Worm (Caenorhabditis elegans) whole organism, L4 larva: ENCODE measurements around the gene Y37E11AL.12.

ENCODE experiments used
- F10B5.3 ChIP-seq: sonication (generic microtip); optimal IDR thresholded peaks from 2 replicates; lab custom pipeline; 2016; ENCODE audit warnings: mild to moderate bottlenecking, missing genetic modification characterization, missing compliant biosample characterization
- F37D6.2 ChIP-seq: sonication (generic microtip); optimal IDR thresholded peaks from 2 replicates; lab custom pipeline; 2016; ENCODE audit warnings: mild to moderate bottlenecking, missing genetic modification characterization, missing compliant biosample characterization
- F49E8.2 ChIP-seq: sonication (generic microtip); optimal IDR thresholded peaks from 2 replicates; lab custom pipeline; 2016; ENCODE audit warnings: missing compliant biosample characterization, mild to moderate bottlenecking, missing genetic modification characterization, borderline replicate concordance
- R02D3.7 ChIP-seq: fragments of 150-350 bp; sonication (generic microtip); optimal IDR thresholded peaks from 3 replicates; lab custom pipeline; 2014; ENCODE audit warnings: missing biosample characterization, missing genetic modification characterization
- T26A8.4 ChIP-seq: fragments of 200-800 bp; sonication (Bioruptor generic); IDR thresholded peaks from 2 replicates; pipeline ENCODE4 v1.3.6; 2022; ENCODE audit warnings: missing genetic modification characterization, missing compliant biosample characterization
- Y48G9A.11 ChIP-seq: fragments of 200-800 bp; sonication (Bioruptor generic); IDR thresholded peaks from 2 replicates; pipeline ENCODE4 v1.3.6; 2022; ENCODE audit warnings: missing genetic modification reagents, missing genetic modification characterization, missing compliant biosample characterization
- ZK546.5 ChIP-seq, 2 experiments: sonication (generic microtip); optimal IDR thresholded peaks; 2 replicates each; lab custom pipeline; 2017; ENCODE audit warnings: missing biosample characterization in 2 of 2, missing genetic modification characterization in 2 of 2
- aha-1 ChIP-seq: fragments of 150-350 bp; peaks from one replicate; lab custom pipeline; 2014; ENCODE audit warnings: missing biosample characterization, missing genetic modification characterization
- aly-2 ChIP-seq: sonication (generic microtip); optimal IDR thresholded peaks from 2 replicates; lab custom pipeline; 2018; ENCODE audit warnings: missing biosample characterization, missing genetic modification characterization
- ceh-20 ChIP-seq: fragments of 200-800 bp; sonication (Bioruptor generic); IDR thresholded peaks from 2 replicates; pipeline ENCODE4 v1.3.6; 2022; ENCODE audit warnings: missing genetic modification reagents, missing genetic modification characterization, missing compliant biosample characterization
- ceh-44 ChIP-seq: fragments of 200-800 bp; sonication (Bioruptor generic); IDR thresholded peaks from 2 replicates; pipeline ENCODE4 v1.3.6; 2022; ENCODE audit warnings: missing genetic modification reagents, missing genetic modification characterization, missing compliant biosample characterization
- ceh-62 ChIP-seq: sonication (generic microtip); optimal IDR thresholded peaks from 2 replicates; lab custom pipeline; 2017; ENCODE audit warnings: missing biosample characterization, missing genetic modification characterization
- cey-2 ChIP-seq: sonication (generic microtip); optimal IDR thresholded peaks from 3 replicates; lab custom pipeline; 2017; ENCODE audit warnings: missing genetic modification characterization, mild to moderate bottlenecking, missing compliant biosample characterization, antibody characterized with exemption, borderline replicate concordance; ENCODE audit not compliant: insufficient read depth
- daf-12 ChIP-seq: fragments of 150-350 bp; optimal IDR thresholded peaks from 2 replicates; lab custom pipeline; 2014; ENCODE audit warnings: missing biosample characterization, missing genetic modification reagents, missing genetic modification characterization
- daf-16 ChIP-seq, 3 experiments: sonication (generic microtip); optimal IDR thresholded peaks; 2 replicates each; lab custom pipeline; 2016 to 2017; ENCODE audit warnings: missing genetic modification characterization in 3 of 3, missing genetic modification reagents in 3 of 3, mild to moderate bottlenecking in 2 of 3, missing compliant biosample characterization in 2 of 3, missing biosample characterization in 1 of 3, moderate library complexity in 1 of 3
- dmd-6 ChIP-seq: fragments of 200-800 bp; sonication (Bioruptor generic); IDR thresholded peaks from 2 replicates; pipeline ENCODE4 v1.3.6; 2022; ENCODE audit warnings: missing genetic modification reagents, missing genetic modification characterization, missing compliant biosample characterization
- dmd-8 ChIP-seq: fragments of 200-800 bp; sonication (Bioruptor generic); IDR thresholded peaks from 2 replicates; pipeline ENCODE4 v1.3.6; 2022; ENCODE audit warnings: missing genetic modification characterization, missing compliant biosample characterization
- dmd-9 ChIP-seq: fragments of 200-800 bp; sonication (Bioruptor generic); IDR thresholded peaks from 2 replicates; pipeline ENCODE4 v1.3.6; 2022; ENCODE audit warnings: missing genetic modification reagents, missing genetic modification characterization, missing compliant biosample characterization
- dve-1 ChIP-seq: sonication (generic microtip); optimal IDR thresholded peaks from 2 replicates; lab custom pipeline; 2017; ENCODE audit warnings: antibody characterized with exemption, mild to moderate bottlenecking, missing genetic modification characterization, missing compliant biosample characterization; ENCODE audit not compliant: insufficient read depth
- egl-27 ChIP-seq: sonication (generic microtip); optimal IDR thresholded peaks from 3 replicates; lab custom pipeline; 2017; ENCODE audit warnings: missing biosample characterization, missing genetic modification reagents, missing genetic modification characterization
- fos-1 ChIP-seq: fragments of 150-350 bp; optimal IDR thresholded peaks from 2 replicates; lab custom pipeline; 2014; ENCODE audit warnings: missing biosample characterization, missing genetic modification characterization
- gei-8 ChIP-seq: fragments of 200-800 bp; sonication (Bioruptor generic); optimal IDR thresholded peaks from 2 replicates; lab custom pipeline; 2018; ENCODE audit warnings: mild to moderate bottlenecking, missing genetic modification characterization, missing compliant biosample characterization
- hlh-30 ChIP-seq: sonication (generic microtip); optimal IDR thresholded peaks from 2 replicates; lab custom pipeline; 2017; ENCODE audit warnings: antibody characterized with exemption, mild to moderate bottlenecking, missing genetic modification characterization, missing compliant biosample characterization; ENCODE audit not compliant: insufficient read depth
- hmg-1.1 ChIP-seq: fragments of 200-800 bp; sonication (Bioruptor generic); IDR thresholded peaks from 2 replicates; pipeline ENCODE4 v1.3.6; 2022; ENCODE audit warnings: missing genetic modification reagents, missing genetic modification characterization, missing compliant biosample characterization
- lin-38 ChIP-seq: fragments of 200-800 bp; sonication (Bioruptor generic); IDR thresholded peaks from 2 replicates; pipeline ENCODE4 v1.3.6; 2022; ENCODE audit warnings: missing genetic modification reagents, missing genetic modification characterization, missing compliant biosample characterization
- lin-39 ChIP-seq: fragments of 150-350 bp; optimal IDR thresholded peaks from 2 replicates; lab custom pipeline; 2014; ENCODE audit warnings: missing biosample characterization, missing genetic modification reagents, missing genetic modification characterization
- madf-5 ChIP-seq, 2 experiments: fragments of 200-800 bp; sonication (Bioruptor generic); IDR thresholded peaks; 2 replicates each; pipeline ENCODE4 v1.3.6; 2022; ENCODE audit warnings: missing compliant biosample characterization in 2 of 2, missing genetic modification characterization in 2 of 2
- mes-2 ChIP-seq: sonication (generic microtip); optimal IDR thresholded peaks from 2 replicates; lab custom pipeline; 2016; ENCODE audit warnings: missing genotype, mild to moderate bottlenecking, missing genetic modification characterization, missing compliant biosample characterization; ENCODE audit not compliant: poor library complexity, severe bottlenecking
- mxl-2 ChIP-seq: fragments of 200-800 bp; sonication (Bioruptor generic); conservative IDR thresholded peaks from 2 replicates; pipeline ENCODE4 v1.3.6; 2022; ENCODE audit warnings: missing genetic modification reagents, missing genetic modification characterization, missing compliant biosample characterization
- mxl-3 ChIP-seq: fragments of 200-800 bp; sonication (Bioruptor generic); optimal IDR thresholded peaks from 2 replicates; lab custom pipeline; 2018; ENCODE audit warnings: mild to moderate bottlenecking, missing genetic modification characterization, missing compliant biosample characterization
- nhr-10 ChIP-seq: fragments of 150-350 bp; optimal IDR thresholded peaks from 2 replicates; lab custom pipeline; 2014; ENCODE audit warnings: missing biosample characterization, missing genetic modification characterization
- nhr-25 ChIP-seq: sonication (generic microtip); optimal IDR thresholded peaks from 2 replicates; lab custom pipeline; 2017; ENCODE audit warnings: missing genetic modification characterization, mild to moderate bottlenecking, missing compliant biosample characterization, antibody characterized with exemption, moderate library complexity, borderline replicate concordance; ENCODE audit not compliant: insufficient read depth
- nhr-28 ChIP-seq: fragments of 150-350 bp; optimal IDR thresholded peaks from 2 replicates; lab custom pipeline; 2014; ENCODE audit warnings: missing biosample characterization, missing genetic modification characterization
- nhr-41 ChIP-seq: fragments of 200-800 bp; sonication (Bioruptor generic); IDR thresholded peaks from 2 replicates; pipeline ENCODE4 v1.3.6; 2022; ENCODE audit warnings: missing genetic modification reagents, missing genetic modification characterization, missing compliant biosample characterization
- nhr-48 ChIP-seq: sonication (generic microtip); optimal IDR thresholded peaks from 2 replicates; lab custom pipeline; 2016; ENCODE audit warnings: mild to moderate bottlenecking, missing genetic modification characterization, missing compliant biosample characterization
- nhr-6 ChIP-seq: fragments of 150-350 bp; optimal IDR thresholded peaks from 2 replicates; lab custom pipeline; 2014; ENCODE audit warnings: missing biosample characterization, missing genetic modification characterization
- nhr-77 ChIP-seq: fragments of 150-350 bp; optimal IDR thresholded peaks from 2 replicates; lab custom pipeline; 2014; ENCODE audit warnings: missing biosample characterization, missing genetic modification characterization
- php-3 ChIP-seq: fragments of 200-800 bp; sonication (Bioruptor generic); IDR thresholded peaks from 2 replicates; pipeline ENCODE4 v1.3.6; 2022; ENCODE audit warnings: missing genetic modification reagents, missing genetic modification characterization, missing compliant biosample characterization
- saeg-2 ChIP-seq: fragments of 200-800 bp; sonication (Bioruptor generic); IDR thresholded peaks from 2 replicates; pipeline ENCODE4 v1.3.6; 2022; ENCODE audit warnings: missing genetic modification reagents, missing genetic modification characterization, missing compliant biosample characterization
- spr-1 ChIP-seq: sonication (generic microtip); optimal IDR thresholded peaks from 2 replicates; lab custom pipeline; 2016; ENCODE audit warnings: mild to moderate bottlenecking, missing genetic modification characterization, missing compliant biosample characterization
- spr-3 ChIP-seq: fragments of 200-800 bp; sonication (Bioruptor generic); optimal IDR thresholded peaks from 2 replicates; lab custom pipeline; 2018; ENCODE audit warnings: mild to moderate bottlenecking, missing genetic modification characterization, missing compliant biosample characterization
- tag-97 ChIP-seq: fragments of 200-800 bp; sonication (Bioruptor generic); IDR thresholded peaks from 2 replicates; pipeline ENCODE4 v1.3.6; 2022; ENCODE audit warnings: missing genetic modification characterization, missing compliant biosample characterization
- unc-62 ChIP-seq, 3 experiments: fragments of 150-350 bp in 1 of 3; sonication (generic microtip); optimal IDR thresholded peaks in 2 of 3; peaks in 1 of 3; 1 replicate in 1 of 3; 2 replicates in 2 of 3; lab custom pipeline; 2014 to 2017; ENCODE audit warnings: missing biosample characterization in 3 of 3, missing genetic modification characterization in 3 of 3, missing genetic modification reagents in 3 of 3, missing genotype in 1 of 3
- zfp-2 ChIP-seq: sonication (generic microtip); optimal IDR thresholded peaks from 2 replicates; lab custom pipeline; 2016; ENCODE audit warnings: mild to moderate bottlenecking, missing genetic modification characterization, missing compliant biosample characterization
- zfp-3 ChIP-seq: fragments of 200-800 bp; sonication (Bioruptor generic); conservative IDR thresholded peaks from 2 replicates; pipeline ENCODE4 v1.3.6; 2022; ENCODE audit warnings: missing genetic modification reagents, missing genetic modification characterization, missing compliant biosample characterization
- zip-11 ChIP-seq: fragments of 200-800 bp; sonication (Bioruptor generic); IDR thresholded peaks from 2 replicates; pipeline ENCODE4 v1.3.6; 2022; ENCODE audit warnings: missing genetic modification characterization, missing compliant biosample characterization
- zip-2 ChIP-seq: fragments of 150-350 bp; optimal IDR thresholded peaks from 2 replicates; lab custom pipeline; 2014; ENCODE audit warnings: missing biosample characterization, missing genetic modification characterization
- ztf-11 ChIP-seq: fragments of 150-350 bp; optimal IDR thresholded peaks from 2 replicates; lab custom pipeline; 2014; ENCODE audit warnings: missing biosample characterization, missing genetic modification characterization

The Y37E11AL.12 gene

DNA sequence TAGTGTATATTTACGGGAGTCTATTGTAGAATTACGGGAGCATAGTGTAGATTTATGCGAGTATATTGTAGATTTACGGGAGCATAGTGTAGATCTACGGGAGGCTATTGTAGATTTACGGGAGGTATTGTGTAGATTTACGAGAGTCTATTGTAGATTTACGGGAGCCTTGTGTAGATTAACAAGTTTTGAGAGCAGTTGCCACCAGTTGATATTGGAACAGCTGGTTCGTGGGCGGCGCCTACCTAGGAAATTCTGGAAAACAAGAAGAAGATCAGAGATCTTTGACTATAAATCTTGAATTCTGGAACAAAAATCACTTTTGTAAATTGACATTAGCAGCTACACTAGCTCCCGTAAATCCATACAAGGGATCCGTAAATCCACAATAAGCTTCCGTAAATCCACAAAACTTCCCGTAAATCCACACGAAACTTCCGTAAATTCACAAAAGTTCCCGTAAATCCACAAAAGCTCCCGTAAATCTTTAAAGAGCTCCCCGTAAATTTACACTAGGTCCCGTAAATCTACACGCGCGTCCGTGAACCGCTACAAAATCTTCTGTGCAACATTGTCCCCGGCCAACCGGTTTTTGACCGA is 48.9 kb downstream of the Y37E11AL.12 start:
- TF ChIP-seq ceh-20 (GFP tag; lab: Robert Waterston, UW), result no peak
- no peak for TF ChIP-seq php-3 (GFP tag; lab: Robert Waterston, UW)
- TF ChIP-seq unc-62 (GFP tag; optimal IDR thresholded peaks at IDR 0.05 in 1 of 2; lab: Kevin White, UChicago), result no peak
- no peak for TF ChIP-seq unc-62 (tag; optimal IDR thresholded peaks at IDR 0.05; lab: Kevin White, UChicago)
- no peak for TF ChIP-seq cey-2 (tag; lab: Kevin White, UChicago)
- TF ChIP-seq spr-3 (GFP tag; lab: Kevin White, UChicago), result no peak
- no peak for TF ChIP-seq spr-1 (tag; lab: Kevin White, UChicago)

- TF ChIP-seq ZK546.5 (tag; optimal IDR thresholded peaks at IDR 0.05; lab: Kevin White, UChicago) (no peak), ztf-11 (no peak), aly-2 (tag; lab: Kevin White, UChicago) (no peak), dmd-6 (GFP tag; lab: Robert Waterston, UW) (peak; percentile 60), tag-97 (GFP tag; lab: Robert Waterston, UW) (no peak), dmd-8 (GFP tag; lab: Robert Waterston, UW) (no peak), hmg-1.1 (GFP tag; lab: Robert Waterston, UW) (no peak), nhr-25 (tag; lab: Kevin White, UChicago) (no peak), mxl-3 (GFP tag; lab: Kevin White, UChicago) (peak; percentile 59), nhr-10 (no peak), Y48G9A.11 (no peak), F37D6.2 (tag; lab: Kevin White, UChicago) (no peak), nhr-6 (tag; lab: Kevin White, UChicago) (no peak), zip-11 (no peak), fos-1 (tag; lab: Kevin White, UChicago) (no peak), ceh-44 (GFP tag; lab: Robert Waterston, UW) (no peak), lin-38 (no peak), hlh-30 (tag; lab: Kevin White, UChicago) (peak; percentile 72), zfp-3 (GFP tag; lab: Robert Waterston, UW) (no peak), zip-2 (tag; lab: Kevin White, UChicago) (no peak), nhr-48 (tag; lab: Kevin White, UChicago) (peak; percentile 90), madf-5 (GFP tag; IDR thresholded peaks at IDR 0.05; lab: Robert Waterston, UW) (no peak), nhr-77 (tag; lab: Kevin White, UChicago) (no peak), T26A8.4 (GFP tag; lab: Robert Waterston, UW) (no peak), gei-8 (no peak), daf-12 (tag; lab: Kevin White, UChicago) (no peak), F10B5.3 (no peak), ceh-62 (tag; lab: Kevin White, UChicago) (no peak), unc-62 (GFP tag; optimal IDR thresholded peaks at IDR 0.05 in 1 of 2; lab: Kevin White, UChicago) (no peak), unc-62 (tag; optimal IDR thresholded peaks at IDR 0.05; lab: Kevin White, UChicago) (no peak), R02D3.7 (tag; lab: Kevin White, UChicago) (no peak), saeg-2 (no peak), dve-1 (no peak), nhr-41 (GFP tag; lab: Robert Waterston, UW) (no peak), mes-2 (tag; lab: Kevin White, UChicago) (no peak), mxl-2 (peak; percentile 90), aha-1 (tag; lab: Kevin White, UChicago) (no peak), dmd-9 (GFP tag; lab: Robert Waterston, UW) (no peak), F49E8.2 (no peak), nhr-28 (tag; lab: Kevin White, UChicago) (peak; percentile 70), lin-39 (tag; lab: Kevin White, UChicago) (no peak), egl-27 (tag; lab: Kevin White, UChicago) (no peak), daf-16 (GFP tag; optimal IDR thresholded peaks at IDR 0.05; lab: Kevin White, UChicago) (no peak), daf-16 (tag; optimal IDR thresholded peaks at IDR 0.05; lab: Kevin White, UChicago) (peak; percentile 27), zfp-2 (tag; lab: Kevin White, UChicago) (no peak)
Observed at ce11 chrIV:3652223-3652622, 49.6 kb downstream of the Y37E11AL.12 start.
